Worm (Caenorhabditis elegans) whole organism, early embryonic: ENCODE results near the gene F46E10.3.

Experiments
- B0310.2 ChIP-seq: sonication (generic microtip); optimal IDR thresholded peaks from 2 replicates; lab custom pipeline; 2016; ENCODE audit warnings: mild to moderate bottlenecking, missing genetic modification characterization, missing compliant biosample characterization
- F13C5.2 ChIP-seq: sonication (generic microtip); optimal IDR thresholded peaks from 2 replicates; lab custom pipeline; 2017; ENCODE audit warnings: mild to moderate bottlenecking, missing genetic modification characterization, inconsistent platforms, missing compliant biosample characterization
- aly-1 ChIP-seq: sonication (generic microtip); optimal IDR thresholded peaks from 2 replicates; lab custom pipeline; 2016; ENCODE audit warnings: missing genetic modification characterization, missing compliant biosample characterization
- ama-1 ChIP-seq: fragments of 150-350 bp; optimal IDR thresholded peaks from 2 replicates; lab custom pipeline; 2014
- ets-7 ChIP-seq: sonication (generic microtip); optimal IDR thresholded peaks from 2 replicates; lab custom pipeline; 2016; ENCODE audit warnings: missing genotype, missing genetic modification characterization, missing compliant biosample characterization
- flt-1 ChIP-seq: fragments of 200-800 bp; sonication (Bioruptor generic); IDR thresholded peaks from 2 replicates; pipeline ENCODE4 v1.3.6; 2022; ENCODE audit warnings: missing genetic modification characterization, missing compliant biosample characterization
- hmbx-1 ChIP-seq: sonication (generic microtip); optimal IDR thresholded peaks from 2 replicates; lab custom pipeline; 2016; ENCODE audit warnings: mild to moderate bottlenecking, missing genetic modification characterization, missing compliant biosample characterization
- hmg-4 ChIP-seq: fragments of 200-800 bp; sonication (Bioruptor generic); optimal IDR thresholded peaks from 2 replicates; lab custom pipeline; 2018; ENCODE audit warnings: mild to moderate bottlenecking, missing genetic modification characterization, missing compliant biosample characterization
- pes-1 ChIP-seq: fragments of 200-800 bp; sonication (Bioruptor generic); IDR thresholded peaks from 2 replicates; pipeline ENCODE4 v1.3.6; 2022; ENCODE audit warnings: missing genetic modification reagents, missing genetic modification characterization, missing compliant biosample characterization
- scrt-1 ChIP-seq: fragments of 200-800 bp; sonication (Bioruptor generic); IDR thresholded peaks from 2 replicates; pipeline ENCODE4 v1.3.6; 2022; ENCODE audit warnings: missing genetic modification characterization, missing compliant biosample characterization
- tbx-11 ChIP-seq: fragments of 200-800 bp; sonication (Bioruptor generic); IDR thresholded peaks from 2 replicates; pipeline ENCODE4 v1.3.6; 2022; ENCODE audit warnings: missing genetic modification characterization, missing compliant biosample characterization
- tbx-37 ChIP-seq: fragments of 200-800 bp; sonication (Bioruptor generic); conservative IDR thresholded peaks from 2 replicates; pipeline ENCODE4 v1.3.6; 2022; ENCODE audit warnings: missing genetic modification reagents, missing genetic modification characterization, missing compliant biosample characterization
- tra-4 ChIP-seq: sonication (generic microtip); optimal IDR thresholded peaks from 2 replicates; lab custom pipeline; 2017; ENCODE audit warnings: missing genetic modification characterization, missing compliant biosample characterization

DNA sequence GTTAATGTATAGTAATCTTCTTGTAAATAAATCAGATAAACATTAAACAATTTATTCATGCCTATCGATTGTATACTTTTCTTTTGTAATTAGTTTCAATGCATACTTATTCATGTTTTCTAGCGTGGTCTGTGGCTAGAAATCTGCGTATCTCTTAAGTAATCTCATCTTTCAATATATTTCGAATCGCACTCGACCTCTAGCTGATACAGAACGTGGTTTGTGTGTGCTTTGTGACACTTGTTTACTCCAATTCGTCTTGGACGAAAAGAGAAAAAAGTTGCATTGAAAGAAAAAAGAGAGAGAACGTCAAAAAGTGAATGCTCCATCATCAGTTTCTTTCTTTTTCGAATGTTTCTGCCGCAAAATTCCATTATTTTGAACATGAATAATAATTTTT, 19.7 kb upstream of the F46E10.3 start:
- TF ChIP-seq ama-1 (lab: Kevin White, UChicago) = no peak
- no peak for TF ChIP-seq hmbx-1 (tag; lab: Kevin White, UChicago)
- TF ChIP-seq flt-1 (GFP tag; lab: Robert Waterston, UW) = no peak
- TF ChIP-seq tra-4 (tag; lab: Kevin White, UChicago) = no peak
- no peak for TF ChIP-seq F13C5.2 (tag; lab: Kevin White, UChicago)
- TF ChIP-seq hmg-4 (GFP tag; lab: Kevin White, UChicago) = no peak
- no peak for TF ChIP-seq aly-1 (tag; lab: Kevin White, UChicago)
- TF ChIP-seq B0310.2 (tag; lab: Kevin White, UChicago) = no peak
- no peak for TF ChIP-seq pes-1 (GFP tag; lab: Robert Waterston, UW)
- no peak for TF ChIP-seq tbx-11
- TF ChIP-seq tbx-37 = no peak
- no peak for TF ChIP-seq scrt-1 (GFP tag; lab: Robert Waterston, UW)
- no peak for TF ChIP-seq ets-7 (tag; lab: Kevin White, UChicago)
